Fruit fly (Drosophila melanogaster): ENCODE data around the gene CG6678.

The CG6678 gene

dm6 chr3R:21837069-21837977, 49.5 kb upstream of the CG6678 start (continued):
- TF ChIP-seq CG4820 (GFP tag; optimal IDR thresholded peaks at IDR 0.05) = peak; percentile 24
- TF ChIP-seq CrebB (tag; optimal IDR thresholded peaks at IDR 0.05) = no peak
- TF ChIP-seq Eip74EF (GFP tag; optimal IDR thresholded peaks at IDR 0.05) = no peak
- TF ChIP-seq disco-r (GFP tag; optimal IDR thresholded peaks at IDR 0.05) = no peak
- no peak for TF ChIP-seq CG4730 (GFP tag; IDR thresholded peaks at IDR 0.05)
- TF ChIP-seq croc (GFP tag; conservative IDR thresholded peaks at IDR 0.05) = no peak
- peak; percentile 41 for TF ChIP-seq CG3281 (GFP tag; optimal IDR thresholded peaks at IDR 0.05)
- no peak for TF ChIP-seq sim (GFP tag; IDR thresholded peaks at IDR 0.05)
- TF ChIP-seq gt (GFP tag; IDR thresholded peaks at IDR 0.05) = no peak
- TF ChIP-seq CG4424 (GFP tag; optimal IDR thresholded peaks at IDR 0.05) = peak; percentile 28
- no peak for TF ChIP-seq twi (tag; optimal IDR thresholded peaks at IDR 0.05)
- no peak for TF ChIP-seq Kr (GFP tag; optimal IDR thresholded peaks at IDR 0.05)
- TF ChIP-seq btn (GFP tag; optimal IDR thresholded peaks at IDR 0.05) = no peak
- TF ChIP-seq psq (GFP tag; optimal IDR thresholded peaks at IDR 0.05) = no peak
- no peak for TF ChIP-seq CG2889 (GFP tag; IDR thresholded peaks at IDR 0.05)
- peak; percentile 12 for TF ChIP-seq BtbVII (GFP tag; optimal IDR thresholded peaks at IDR 0.05)
- no peak for TF ChIP-seq CG30020 (tag; optimal IDR thresholded peaks at IDR 0.05)
- TF ChIP-seq sd (tag; optimal IDR thresholded peaks at IDR 0.05) = no peak
- peak; percentile 9 for TF ChIP-seq CG18262 (tag; optimal IDR thresholded peaks at IDR 0.05)
- TF ChIP-seq CG10654 (GFP tag; optimal IDR thresholded peaks at IDR 0.05) = no peak
- TF ChIP-seq Deaf1 (tag; optimal IDR thresholded peaks at IDR 0.05) = peak; percentile 77
- TF ChIP-seq Aef1 (GFP tag; IDR thresholded peaks at IDR 0.05) = peak; percentile 58; the same call in 2 of the 3 replicates
- TF ChIP-seq CG14050 (GFP tag; IDR thresholded peaks at IDR 0.05) = peak; percentile 62; the same call in 2 of the 3 replicates
- peak; percentile 7 for TF ChIP-seq CG5180 (GFP tag; optimal IDR thresholded peaks at IDR 0.05)
- no peak for TF ChIP-seq pnt (GFP tag; optimal IDR thresholded peaks at IDR 0.05)
- no peak for TF ChIP-seq crol (GFP tag; IDR thresholded peaks at IDR 0.05)
- no peak for TF ChIP-seq CG6272 (GFP tag; IDR thresholded peaks at IDR 0.05)
- TF ChIP-seq CG10209 (GFP tag; optimal IDR thresholded peaks at IDR 0.05) = no peak
- TF ChIP-seq Nf-YC (tag; optimal IDR thresholded peaks at IDR 0.05) = no peak
- no peak for TF ChIP-seq pb (GFP tag; optimal IDR thresholded peaks at IDR 0.05)
- TF ChIP-seq Fer3 (tag; optimal IDR thresholded peaks at IDR 0.05) = peak; percentile 10
- no peak for TF ChIP-seq mld (GFP tag; IDR thresholded peaks at IDR 0.05; ENCODE audit: partially characterized antibody)
- no peak for TF ChIP-seq ken (GFP tag; IDR thresholded peaks at IDR 0.05)
- no peak for TF ChIP-seq pita (GFP tag; optimal IDR thresholded peaks at IDR 0.05)
- no peak for TF ChIP-seq Xbp1 (GFP tag; optimal IDR thresholded peaks at IDR 0.05)
- no peak for TF ChIP-seq CG14860 (GFP tag; IDR thresholded peaks at IDR 0.05; ENCODE audit: partially characterized antibody)
- TF ChIP-seq gro (GFP tag; optimal IDR thresholded peaks at IDR 0.05) = no peak
- TF ChIP-seq Vsx1 (GFP tag; optimal IDR thresholded peaks at IDR 0.05) = no peak
- no peak for TF ChIP-seq org-1 (GFP tag; optimal IDR thresholded peaks at IDR 0.05)
- no peak for TF ChIP-seq CG13624 (GFP tag; optimal IDR thresholded peaks at IDR 0.05)
- no peak for TF ChIP-seq mirr (GFP tag; optimal IDR thresholded peaks at IDR 0.05)
- no peak for TF ChIP-seq CG9817 (tag; optimal IDR thresholded peaks at IDR 0.05)
- no peak for TF ChIP-seq ERR (GFP tag; optimal IDR thresholded peaks at IDR 0.05)
- TF ChIP-seq CG6175 (GFP tag; IDR thresholded peaks at IDR 0.05) = peak; percentile 88
- TF ChIP-seq CG9609 (GFP tag; optimal IDR thresholded peaks at IDR 0.05) = no peak
- TF ChIP-seq Taf1 (GFP tag; IDR thresholded peaks at IDR 0.05) = no peak
- TF ChIP-seq sisA (GFP tag; IDR thresholded peaks at IDR 0.05) = peak; percentile 47
- TF ChIP-seq CG12104 (GFP tag; optimal IDR thresholded peaks at IDR 0.05) = peak; percentile 31
- no peak for TF ChIP-seq Doc2 (GFP tag; IDR thresholded peaks at IDR 0.05)
- no peak for TF ChIP-seq CG6654 (GFP tag; optimal IDR thresholded peaks at IDR 0.05)
